Worm (Caenorhabditis elegans): ENCODE results near the gene C25E10.12.

ce11 chrV:9078067-9078581, 15.9 kb upstream of the C25E10.12 start:
- TF ChIP-seq dao-5 (tag; optimal IDR thresholded peaks at IDR 0.05): no peak
- no peak for TF ChIP-seq W03F9.2 (tag; optimal IDR thresholded peaks at IDR 0.05)

Data from whole organism, L4/young adult.